Fruit fly (Drosophila melanogaster) whole organism, embryonic: ENCODE measurements around the gene neb.

Experiments used
- Aef1 ChIP-seq: fragments of 200-800 bp; sonication (Bioruptor generic); IDR thresholded peaks from 3 replicates; pipeline ENCODE4 v1.3.6; 2022; ENCODE audit warnings: missing biosample characterization, missing genetic modification characterization
- BEAF-32 ChIP-seq: fragments of 200-800 bp; sonication (Bioruptor generic); optimal IDR thresholded peaks from 3 replicates; lab custom pipeline; 2017; ENCODE audit warnings: missing biosample characterization, missing genetic modification characterization, mild to moderate bottlenecking, moderate library complexity, missing genetic modification reagents
- C15 ChIP-seq: fragments of 200-800 bp; sonication (Bioruptor generic); IDR thresholded peaks from 3 replicates; pipeline ENCODE4 v1.3.6; 2022; ENCODE audit warnings: missing biosample characterization, missing genetic modification characterization
- CG10959 ChIP-seq: fragments of 200-800 bp; sonication (Bioruptor generic); IDR thresholded peaks from 2 replicates; pipeline ENCODE4 v1.3.6; 2022; ENCODE audit warnings: missing biosample characterization, missing genetic modification characterization
- CG12391 ChIP-seq: fragments of 200-800 bp; sonication (Bioruptor generic); optimal IDR thresholded peaks from 3 replicates; lab custom pipeline; 2018; ENCODE audit warnings: missing biosample characterization, mild to moderate bottlenecking, missing genetic modification characterization, moderate library complexity
- CG13424 ChIP-seq: fragments of 200-800 bp; sonication (Bioruptor generic); optimal IDR thresholded peaks from 2 replicates; lab custom pipeline; 2019; ENCODE audit warnings: missing biosample characterization, mild to moderate bottlenecking, missing genetic modification characterization, moderate library complexity
- CG14014 ChIP-seq: fragments of 200-800 bp; sonication (Bioruptor generic); IDR thresholded peaks from 2 replicates; pipeline ENCODE4 v1.3.6; 2022; ENCODE audit warnings: missing biosample characterization, missing genetic modification characterization
- CG14860 ChIP-seq: fragments of 200-800 bp; sonication (Bioruptor generic); IDR thresholded peaks from 3 replicates; pipeline ENCODE4 v1.3.6; 2022; ENCODE audit warnings: missing biosample characterization, missing genetic modification characterization; ENCODE audit not compliant: partially characterized antibody
- CG1603 ChIP-seq: fragments of 200-800 bp; sonication (Bioruptor generic); optimal IDR thresholded peaks from 2 replicates; lab custom pipeline; 2019; ENCODE audit warnings: missing biosample characterization, mild to moderate bottlenecking, missing genetic modification characterization, moderate library complexity
- CG16813 ChIP-seq: fragments of 200-800 bp; sonication (Bioruptor generic); IDR thresholded peaks from 3 replicates; pipeline ENCODE4 v1.3.6; 2022; ENCODE audit warnings: missing biosample characterization, missing genetic modification characterization; ENCODE audit not compliant: partially characterized antibody
- CG17829 ChIP-seq: fragments of 200-800 bp; optimal IDR thresholded peaks from 2 replicates; lab custom pipeline; 2019; ENCODE audit warnings: missing biosample characterization, mild to moderate bottlenecking, missing genetic modification characterization, moderate library complexity
- CG1792 ChIP-seq: fragments of 200-800 bp; sonication (Bioruptor generic); optimal IDR thresholded peaks from 2 replicates; lab custom pipeline; 2016; ENCODE audit warnings: missing biosample characterization, missing genetic modification characterization
- CG2116 ChIP-seq: fragments of 200-800 bp; sonication (Bioruptor generic); optimal IDR thresholded peaks from 3 replicates; lab custom pipeline; 2018; ENCODE audit warnings: missing biosample characterization, mild to moderate bottlenecking, missing genetic modification characterization
- CG2120 ChIP-seq: fragments of 200-800 bp; sonication (Bioruptor generic); optimal IDR thresholded peaks from 3 replicates; lab custom pipeline; 2016; ENCODE audit warnings: missing biosample characterization, missing genetic modification characterization
- CG31365 ChIP-seq: fragments of 200-800 bp; sonication (Bioruptor generic); optimal IDR thresholded peaks from 2 replicates; lab custom pipeline; 2018; ENCODE audit warnings: missing biosample characterization, mild to moderate bottlenecking, missing genetic modification characterization
- CG31388 ChIP-seq: fragments of 200-800 bp; sonication (Bioruptor generic); optimal IDR thresholded peaks from 2 replicates; lab custom pipeline; 2016; ENCODE audit warnings: missing biosample characterization, missing genetic modification characterization
- CG34224 ChIP-seq: fragments of 200-800 bp; sonication (Bioruptor generic); IDR thresholded peaks from 3 replicates; pipeline ENCODE4 v1.3.6; 2022; ENCODE audit warnings: missing biosample characterization, missing genetic modification characterization; ENCODE audit not compliant: partially characterized antibody
- CG7786 ChIP-seq: fragments of 200-800 bp; sonication (Bioruptor generic); optimal IDR thresholded peaks from 2 replicates; lab custom pipeline; 2016; ENCODE audit warnings: missing biosample characterization, missing genetic modification characterization
- CG8924 ChIP-seq: fragments of 200-800 bp; optimal IDR thresholded peaks from 3 replicates; lab custom pipeline; 2019; ENCODE audit warnings: missing biosample characterization, mild to moderate bottlenecking, missing genetic modification characterization, moderate library complexity
- CTCF ChIP-seq: fragments of 200-800 bp; sonication (Bioruptor generic); optimal IDR thresholded peaks from 2 replicates; lab custom pipeline; 2017; ENCODE audit warnings: missing biosample characterization, mild to moderate bottlenecking, missing genetic modification characterization, moderate library complexity
- Dip2 ChIP-seq: fragments of 200-800 bp; sonication (Bioruptor generic); IDR thresholded peaks from 2 replicates; pipeline ENCODE4 v1.3.6; 2022; ENCODE audit warnings: missing biosample characterization, missing genetic modification characterization
- E2f2 ChIP-seq: fragments of 200-800 bp; sonication (Bioruptor generic); IDR thresholded peaks from 2 replicates; pipeline ENCODE4 v1.3.6; 2022; ENCODE audit warnings: missing biosample characterization, missing genetic modification characterization
- HLHmδ ChIP-seq: fragments of 200-800 bp; sonication (Bioruptor generic); optimal IDR thresholded peaks from 2 replicates; lab custom pipeline; 2018; ENCODE audit warnings: missing biosample characterization, mild to moderate bottlenecking, missing genetic modification characterization, moderate library complexity
- Med ChIP-seq: fragments of 200-800 bp; sonication (Bioruptor generic); peaks from one replicate; lab custom pipeline; 2016; ENCODE audit warnings: missing biosample characterization, missing genetic modification characterization, mild to moderate bottlenecking, inconsistent platforms, moderate library complexity
- abd-A ChIP-seq: fragments of 200-800 bp; sonication (Bioruptor generic); optimal IDR thresholded peaks from 3 replicates; lab custom pipeline; 2019; ENCODE audit warnings: missing biosample characterization, mild to moderate bottlenecking, missing genetic modification characterization, moderate library complexity
- al ChIP-seq: fragments of 200-800 bp; sonication (Bioruptor generic); IDR thresholded peaks from 2 replicates; pipeline ENCODE4 v1.3.6; 2022; ENCODE audit warnings: missing biosample characterization, missing genetic modification characterization
- ara ChIP-seq: fragments of 200-800 bp; sonication (Bioruptor generic); IDR thresholded peaks from 2 replicates; pipeline ENCODE4 v1.3.6; 2022; ENCODE audit warnings: missing biosample characterization, missing genetic modification characterization
- ase ChIP-seq: fragments of 200-800 bp; sonication (Bioruptor generic); IDR thresholded peaks from 3 replicates; pipeline ENCODE4 v1.3.6; 2022; ENCODE audit warnings: missing biosample characterization, missing genetic modification characterization
- bcd ChIP-seq: fragments of 200-800 bp; sonication (Bioruptor generic); optimal IDR thresholded peaks from 2 replicates; lab custom pipeline; 2017; ENCODE audit warnings: missing biosample characterization, mild to moderate bottlenecking, missing genetic modification characterization
- btn ChIP-seq: fragments of 200-800 bp; sonication (Bioruptor generic); optimal IDR thresholded peaks from 2 replicates; lab custom pipeline; 2016; ENCODE audit warnings: missing biosample characterization, missing genetic modification characterization
- emc ChIP-seq: fragments of 200-800 bp; sonication (Bioruptor generic); optimal IDR thresholded peaks from 2 replicates; lab custom pipeline; 2016; ENCODE audit warnings: missing biosample characterization, missing genetic modification characterization
- en ChIP-seq: fragments of 200-800 bp; sonication (Bioruptor generic); optimal IDR thresholded peaks from 2 replicates; lab custom pipeline; 2016; ENCODE audit warnings: missing biosample characterization, missing genetic modification characterization
- fd3F ChIP-seq: fragments of 200-800 bp; sonication (Bioruptor generic); optimal IDR thresholded peaks from 2 replicates; lab custom pipeline; 2018; ENCODE audit warnings: missing biosample characterization, mild to moderate bottlenecking, missing genetic modification characterization, moderate library complexity
- hb ChIP-seq: fragments of 200-800 bp; sonication (Bioruptor generic); IDR thresholded peaks from 3 replicates; pipeline ENCODE4 v1.3.6; 2022; ENCODE audit warnings: missing biosample characterization, missing genetic modification characterization; ENCODE audit not compliant: partially characterized antibody
- jing ChIP-seq: fragments of 200-800 bp; sonication (Bioruptor generic); optimal IDR thresholded peaks from 2 replicates; lab custom pipeline; 2018; ENCODE audit warnings: missing biosample characterization, mild to moderate bottlenecking, missing genetic modification characterization
- lbe ChIP-seq: fragments of 200-800 bp; sonication (Bioruptor generic); optimal IDR thresholded peaks from 2 replicates; lab custom pipeline; 2016; ENCODE audit warnings: missing biosample characterization, mild to moderate bottlenecking, missing genetic modification characterization
- lola ChIP-seq, 3 experiments: fragments of >200 bp in 2 of 3; fragments of 200-800 bp in 1 of 3; sonication (Bioruptor generic) in 1 of 3; optimal IDR thresholded peaks; 2 replicates each; lab custom pipeline; 2017 to 2019; ENCODE audit warnings: missing biosample characterization in 3 of 3, missing genetic modification characterization in 3 of 3, mild to moderate bottlenecking in 1 of 3, moderate library complexity in 1 of 3
- nerfin-2 ChIP-seq: fragments of 200-800 bp; sonication (Bioruptor generic); IDR thresholded peaks from 2 replicates; pipeline ENCODE4 v1.3.6; 2022; ENCODE audit warnings: missing biosample characterization, missing genetic modification characterization; ENCODE audit not compliant: partially characterized antibody
- otp ChIP-seq: fragments of 200-800 bp; sonication (Bioruptor generic); IDR thresholded peaks from 3 replicates; pipeline ENCODE4, ENCODE4 v1.3.6; 2022; ENCODE audit warnings: missing biosample characterization, missing genetic modification characterization
- psq ChIP-seq: fragments of 200-800 bp; sonication (Bioruptor generic); optimal IDR thresholded peaks from 2 replicates; lab custom pipeline; 2017; ENCODE audit warnings: missing biosample characterization, missing genetic modification characterization
- ranshi ChIP-seq: fragments of 200-800 bp; sonication (Bioruptor generic); IDR thresholded peaks from 2 replicates; pipeline ENCODE4 v1.3.6; 2022; ENCODE audit warnings: missing biosample characterization, missing genetic modification characterization
- sc ChIP-seq, 3 experiments: fragments of >200 bp in 2 of 3; fragments of 200-800 bp in 1 of 3; sonication (Bioruptor generic) in 1 of 3; optimal IDR thresholded peaks; 2 replicates in 2 of 3; 3 replicates in 1 of 3; lab custom pipeline; 2017; ENCODE audit warnings: mild to moderate bottlenecking in 1 of 3, missing biosample characterization in 1 of 3, missing genetic modification characterization in 1 of 3, missing genetic modification reagents in 1 of 3
- tap ChIP-seq: fragments of 200-800 bp; optimal IDR thresholded peaks from 3 replicates; lab custom pipeline; 2019; ENCODE audit warnings: missing biosample characterization, mild to moderate bottlenecking, missing genetic modification characterization, moderate library complexity
- tna ChIP-seq: fragments of 200-800 bp; sonication (Bioruptor generic); IDR thresholded peaks from 2 replicates; pipeline ENCODE4 v1.3.6; 2022; ENCODE audit warnings: missing biosample characterization, missing genetic modification characterization; ENCODE audit not compliant: partially characterized antibody
- twi ChIP-seq: fragments of 200-800 bp; optimal IDR thresholded peaks from 2 replicates; lab custom pipeline; 2019; ENCODE audit warnings: missing biosample characterization, mild to moderate bottlenecking, missing genetic modification characterization, moderate library complexity
- unc-4 ChIP-seq: fragments of 200-800 bp; sonication (Bioruptor generic); IDR thresholded peaks from 2 replicates; pipeline ENCODE4 v1.3.6; 2022; ENCODE audit warnings: missing biosample characterization, missing genetic modification characterization; ENCODE audit not compliant: partially characterized antibody
- zen ChIP-seq: fragments of 200-800 bp; sonication (Bioruptor generic); optimal IDR thresholded peaks from 3 replicates; lab custom pipeline; 2018; ENCODE audit warnings: missing biosample characterization, mild to moderate bottlenecking, missing genetic modification characterization, moderate library complexity

Gene neb

DNA sequence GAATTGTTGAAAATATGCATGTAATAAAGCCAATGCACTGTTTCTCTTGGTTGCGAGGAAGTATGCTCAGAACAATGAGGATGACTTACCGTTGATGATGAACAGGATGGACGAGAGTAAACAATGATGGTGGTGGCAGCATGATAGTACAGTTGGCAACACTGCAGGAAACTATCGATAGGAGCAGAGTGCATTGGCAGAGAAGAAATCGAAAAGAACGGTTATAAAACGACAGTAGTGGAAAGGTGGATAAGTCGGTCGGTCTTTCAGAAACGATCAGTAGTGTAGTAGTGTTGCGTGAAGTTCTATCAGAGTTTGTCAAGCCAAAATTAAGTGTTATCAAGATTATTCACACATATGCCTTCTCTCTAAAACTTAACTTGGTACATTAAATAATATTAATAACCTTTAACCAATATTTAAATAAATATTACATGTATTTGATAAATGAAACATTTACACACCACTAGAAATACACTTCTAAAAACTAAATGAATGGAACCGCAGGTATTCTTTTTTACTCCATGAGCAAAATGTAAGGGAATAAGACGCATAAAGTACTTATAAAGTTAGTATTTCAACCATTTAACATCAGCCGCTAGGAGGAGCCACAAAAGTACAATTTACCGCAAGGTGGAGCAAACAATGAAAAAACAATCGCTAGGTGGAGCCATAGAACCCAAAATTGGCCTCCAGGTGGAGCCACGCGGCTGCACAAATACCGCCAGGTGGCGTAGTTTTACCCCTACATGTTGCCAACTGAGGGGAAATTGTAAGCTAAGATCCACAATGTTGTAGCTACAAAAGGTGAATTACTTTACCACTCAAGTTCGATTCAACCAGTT, 45.1 kb downstream of the neb start (continued):
- TF ChIP-seq CG7786 (GFP tag; lab: Kevin White, UChicago), result peak; percentile 82
- TF ChIP-seq CG14860, result peak; percentile 57; the same call in 2 of the 3 replicates
- TF ChIP-seq Dip2, result peak; percentile 93
- TF ChIP-seq CG8924, result peak; percentile 81
- TF ChIP-seq E2f2 (GFP tag; lab: Robert Waterston, UW), result peak; percentile 60; the same call in 1 of the 2 replicates
- TF ChIP-seq psq, result peak; percentile 80
- TF ChIP-seq tap (tag; lab: Kevin White, UChicago), result peak; percentile 41
- peak; percentile 94 for TF ChIP-seq Aef1 (GFP tag; lab: Robert Waterston, UW)
- peak; percentile 87 for TF ChIP-seq CG17829
- peak; percentile 70 for TF ChIP-seq btn
- peak; percentile 83 for TF ChIP-seq CG14014
- TF ChIP-seq CG12391 (tag; lab: Kevin White, UChicago), result peak; percentile 80
- TF ChIP-seq CG2116 (GFP tag; lab: Kevin White, UChicago), result peak; percentile 64
- peak; percentile 67 for TF ChIP-seq twi (tag; lab: Kevin White, UChicago)
- peak; percentile 14 for TF ChIP-seq CG31365 (tag; lab: Kevin White, UChicago)
- peak; percentile 90 for TF ChIP-seq otp (GFP tag; lab: Robert Waterston, UW)
- TF ChIP-seq zen, result peak; percentile 76
- peak; percentile 60 for TF ChIP-seq unc-4 (GFP tag; lab: Robert Waterston, UW)
- peak; percentile 84 for TF ChIP-seq CG16813
- no peak for TF ChIP-seq abd-A (tag; lab: Kevin White, UChicago)
- peak; percentile 86 for TF ChIP-seq bcd (GFP tag; lab: Kevin White, UChicago)
- peak; percentile 93 for TF ChIP-seq CG2120
- TF ChIP-seq fd3F (GFP tag; lab: Kevin White, UChicago), result peak; percentile 71
- peak; percentile 62 for TF ChIP-seq nerfin-2 (GFP tag; lab: Robert Waterston, UW)
- TF ChIP-seq CG1792, result peak; percentile 78
- peak; percentile 87 for TF ChIP-seq en (GFP tag; lab: Kevin White, UChicago)
- no peak; the same call in 1 of the 3 replicates for TF ChIP-seq hb (GFP tag; lab: Robert Waterston, UW)
- peak; percentile 94 for TF ChIP-seq ranshi (GFP tag; lab: Robert Waterston, UW)
- peak; percentile 93 for TF ChIP-seq ase (GFP tag; lab: Robert Waterston, UW)
- TF ChIP-seq C15 (GFP tag; lab: Robert Waterston, UW), result 0 out of 3 replicates have a peak, but pooled peaks have one; percentile 39
- peak; percentile 80 for TF ChIP-seq ara (GFP tag; lab: Robert Waterston, UW)
- peak; percentile 79 for TF ChIP-seq CG13424 (tag; lab: Kevin White, UChicago)
- peak; percentile 83 for TF ChIP-seq CG31388 (GFP tag; lab: Kevin White, UChicago)
- TF ChIP-seq CTCF (GFP tag; lab: Kevin White, UChicago), result peak; percentile 100
- peak in 1 of 3 experiments; percentile 70 for TF ChIP-seq lola (GFP tag; optimal IDR thresholded peaks at IDR 0.05; lab: Kevin White, UChicago)
- TF ChIP-seq CG1603, result peak; percentile 90
- TF ChIP-seq lbe (GFP tag; lab: Kevin White, UChicago), result no peak
- peak; percentile 99 for TF ChIP-seq Med (GFP tag; lab: Kevin White, UChicago)
- peak; percentile 58 for TF ChIP-seq emc
- TF ChIP-seq jing (GFP tag; lab: Kevin White, UChicago), result peak; percentile 74
- peak; percentile 77 for TF ChIP-seq al (GFP tag; lab: Robert Waterston, UW)
- peak; percentile 59; the same call in 1 of the 2 replicates for TF ChIP-seq tna
- TF ChIP-seq sc (optimal IDR thresholded peaks at IDR 0.05; lab: Kevin White, UChicago), result no peak
- peak; percentile 62 for TF ChIP-seq sc (GFP tag; optimal IDR thresholded peaks at IDR 0.05; lab: Kevin White, UChicago)
- TF ChIP-seq CG34224 (GFP tag; lab: Robert Waterston, UW), result peak; percentile 67
- TF ChIP-seq HLHmδ, result peak; percentile 91
- TF ChIP-seq CG10959 (GFP tag; lab: Robert Waterston, UW), result peak; percentile 94
- TF ChIP-seq BEAF-32, result peak; percentile 76
